Worm (Caenorhabditis elegans) whole organism, young adult: ENCODE results near the gene C28H8.3.

ENCODE experiments used
- B0336.3 ChIP-seq: fragments of 200-800 bp; sonication (Bioruptor generic); IDR thresholded peaks from 2 replicates; pipeline ENCODE4 v1.3.6; 2022; ENCODE audit warnings: missing genetic modification characterization, missing compliant biosample characterization
- F33H1.4 ChIP-seq: fragments of 200-800 bp; sonication (Bioruptor generic); IDR thresholded peaks from 2 replicates; pipeline ENCODE4 v1.3.6; 2022; ENCODE audit warnings: missing genetic modification reagents, missing genetic modification characterization, missing compliant biosample characterization
- F39B2.1 ChIP-seq: fragments of 200-800 bp; sonication (Bioruptor generic); IDR thresholded peaks from 2 replicates; pipeline ENCODE4 v1.3.6; 2022; ENCODE audit warnings: missing genetic modification reagents, missing genetic modification characterization, missing compliant biosample characterization
- F49E8.2 ChIP-seq: sonication (generic microtip); optimal IDR thresholded peaks from 3 replicates; lab custom pipeline; 2017; ENCODE audit warnings: missing genetic modification characterization, mild to moderate bottlenecking, missing compliant biosample characterization, antibody characterized with exemption, moderate library complexity; ENCODE audit not compliant: insufficient read depth
- K12H6.12 ChIP-seq: fragments of 200-800 bp; sonication (Bioruptor generic); optimal IDR thresholded peaks from 2 replicates; lab custom pipeline; 2018; ENCODE audit warnings: mild to moderate bottlenecking, missing genetic modification characterization, missing compliant biosample characterization
- ama-1 ChIP-seq, 3 experiments: fragments of 150-350 bp in 1 of 3; sonication (generic microtip) in 2 of 3; optimal IDR thresholded peaks; 2 replicates each; lab custom pipeline; 2014 to 2018; ENCODE audit warnings: missing biosample characterization in 2 of 3, missing genetic modification characterization in 2 of 3, missing genetic modification reagents in 2 of 3
- attf-3 ChIP-seq: fragments of 200-800 bp; sonication (Bioruptor generic); conservative IDR thresholded peaks from 2 replicates; pipeline ENCODE4 v1.3.6; 2022; ENCODE audit warnings: missing genetic modification reagents, missing genetic modification characterization, missing compliant biosample characterization
- bed-1 ChIP-seq: fragments of 200-800 bp; sonication (Bioruptor generic); IDR thresholded peaks from 2 replicates; pipeline ENCODE4 v1.3.6; 2022; ENCODE audit warnings: missing genetic modification reagents, missing genetic modification characterization, missing compliant biosample characterization
- cebp-1 ChIP-seq, 2 experiments: fragments of 200-800 bp in 1 of 2; sonication (Bioruptor generic) in 1 of 2; sonication (generic microtip) in 1 of 2; IDR thresholded peaks in 1 of 2; optimal IDR thresholded peaks in 1 of 2; 2 replicates each; pipeline versions ENCODE4 v1.3.6 to Lab custom; 2017 to 2022; ENCODE audit warnings: missing compliant biosample characterization in 2 of 2, missing genetic modification characterization in 2 of 2, mild to moderate bottlenecking in 1 of 2, missing genetic modification reagents in 1 of 2, moderate library complexity in 1 of 2
- ceh-40 ChIP-seq: fragments of 200-800 bp; sonication (Bioruptor generic); IDR thresholded peaks from 2 replicates; pipeline ENCODE4 v1.3.6; 2022; ENCODE audit warnings: missing genetic modification characterization, missing compliant biosample characterization
- chd-7 ChIP-seq: sonication (generic microtip); optimal IDR thresholded peaks from 2 replicates; lab custom pipeline; 2016; ENCODE audit warnings: mild to moderate bottlenecking, missing genetic modification characterization, moderate library complexity, missing compliant biosample characterization
- dpff-1 ChIP-seq: sonication (generic microtip); optimal IDR thresholded peaks from 2 replicates; lab custom pipeline; 2017; ENCODE audit warnings: mild to moderate bottlenecking, missing genetic modification characterization, missing compliant biosample characterization
- egl-44 ChIP-seq: fragments of 200-800 bp; sonication (Bioruptor generic); IDR thresholded peaks from 2 replicates; pipeline ENCODE4 v1.3.6; 2022; ENCODE audit warnings: missing genetic modification reagents, missing genetic modification characterization, missing compliant biosample characterization
- ets-4 ChIP-seq: fragments of 200-800 bp; sonication (Bioruptor generic); optimal IDR thresholded peaks from 2 replicates; lab custom pipeline; 2018; ENCODE audit warnings: mild to moderate bottlenecking, missing genetic modification characterization, missing compliant biosample characterization
- hmg-1.2 ChIP-seq: fragments of 200-800 bp; sonication (Bioruptor generic); IDR thresholded peaks from 2 replicates; pipeline ENCODE4 v1.3.6; 2022; ENCODE audit warnings: missing genetic modification reagents, missing genetic modification characterization, missing compliant biosample characterization
- hrde-1 ChIP-seq: sonication (generic microtip); optimal IDR thresholded peaks from 2 replicates; lab custom pipeline; 2016; ENCODE audit warnings: missing genetic modification characterization, mild to moderate bottlenecking, missing compliant biosample characterization, moderate library complexity, missing genotype, missing genetic modification reagents, borderline replicate concordance
- hsf-1 ChIP-seq: fragments of 200-800 bp; sonication (Bioruptor generic); IDR thresholded peaks from 2 replicates; pipeline ENCODE4 v1.3.6; 2022; ENCODE audit warnings: missing genetic modification reagents, missing genetic modification characterization, missing compliant biosample characterization
- let-607 ChIP-seq, 2 experiments: fragments of 200-800 bp in 1 of 2; sonication (Bioruptor generic) in 1 of 2; sonication (generic microtip) in 1 of 2; optimal IDR thresholded peaks; 2 replicates each; lab custom pipeline; 2016 to 2018; ENCODE audit warnings: mild to moderate bottlenecking in 2 of 2, missing compliant biosample characterization in 2 of 2, missing genetic modification characterization in 2 of 2, moderate library complexity in 2 of 2, missing genotype in 1 of 2
- lin-35 ChIP-seq, 3 experiments: fragments of 150-350 bp in 2 of 3; sonication (generic microtip) in 1 of 3; optimal IDR thresholded peaks; 2 replicates each; lab custom pipeline; 2014 to 2018; ENCODE audit warnings: missing biosample characterization in 3 of 3, missing genetic modification characterization in 3 of 3, missing genetic modification reagents in 3 of 3
- lin-40 ChIP-seq: sonication (generic microtip); optimal IDR thresholded peaks from 2 replicates; lab custom pipeline; 2016; ENCODE audit warnings: missing genetic modification characterization, mild to moderate bottlenecking, missing compliant biosample characterization, missing genotype, missing genetic modification reagents
- lin-54 ChIP-seq: fragments of 200-800 bp; sonication (Bioruptor generic); optimal IDR thresholded peaks from 2 replicates; lab custom pipeline; 2018; ENCODE audit warnings: mild to moderate bottlenecking, missing genetic modification characterization, missing compliant biosample characterization
- lsl-1 ChIP-seq: fragments of 200-800 bp; sonication (Bioruptor generic); optimal IDR thresholded peaks from 2 replicates; lab custom pipeline; 2018; ENCODE audit warnings: mild to moderate bottlenecking, missing genetic modification characterization, moderate library complexity, missing compliant biosample characterization
- madf-3 ChIP-seq: fragments of 200-800 bp; sonication (Bioruptor generic); IDR thresholded peaks from 2 replicates; pipeline ENCODE4 v1.3.6; 2022; ENCODE audit warnings: missing genetic modification reagents, missing genetic modification characterization, missing compliant biosample characterization
- madf-6 ChIP-seq: fragments of 200-800 bp; sonication (Bioruptor generic); IDR thresholded peaks from 2 replicates; pipeline ENCODE4 v1.3.6; 2022; ENCODE audit warnings: missing genetic modification reagents, missing genetic modification characterization, missing compliant biosample characterization
- mcd-1 ChIP-seq: fragments of 200-800 bp; sonication (Bioruptor generic); IDR thresholded peaks from 2 replicates; pipeline ENCODE4 v1.3.6; 2022; ENCODE audit warnings: missing genetic modification reagents, missing genetic modification characterization, missing compliant biosample characterization
- nfya-1 ChIP-seq: sonication (generic microtip); optimal IDR thresholded peaks from 2 replicates; lab custom pipeline; 2017; ENCODE audit warnings: antibody characterized with exemption, missing compliant biosample characterization, missing genetic modification characterization, borderline replicate concordance; ENCODE audit not compliant: insufficient read depth
- nfyb-1 ChIP-seq: fragments of 200-800 bp; sonication (Bioruptor generic); IDR thresholded peaks from 2 replicates; pipeline ENCODE4 v1.3.6; 2022; ENCODE audit warnings: missing genetic modification reagents, missing genetic modification characterization, missing compliant biosample characterization
- nhr-120 ChIP-seq: fragments of 200-800 bp; sonication (Bioruptor generic); IDR thresholded peaks from 2 replicates; pipeline ENCODE4 v1.3.6; 2022; ENCODE audit warnings: missing genetic modification characterization, missing compliant biosample characterization
- nhr-80 ChIP-seq: sonication (generic microtip); optimal IDR thresholded peaks from 2 replicates; lab custom pipeline; 2016; ENCODE audit warnings: missing genetic modification characterization, missing compliant biosample characterization
- pha-4 ChIP-seq: fragments of 150-350 bp; sonication (generic microtip); optimal IDR thresholded peaks from 2 replicates; lab custom pipeline; 2014; ENCODE audit warnings: missing biosample characterization, missing genetic modification reagents, missing genetic modification characterization
- snpc-1.1 ChIP-seq: sonication (generic microtip); optimal IDR thresholded peaks from 2 replicates; lab custom pipeline; 2017; ENCODE audit warnings: missing genetic modification characterization, mild to moderate bottlenecking, missing compliant biosample characterization, antibody characterized with exemption, moderate library complexity, missing genotype, missing genetic modification reagents; ENCODE audit not compliant: insufficient read depth
- unc-62 ChIP-seq: fragments of 150-350 bp; optimal IDR thresholded peaks from 2 replicates; lab custom pipeline; 2014; ENCODE audit warnings: missing biosample characterization, missing genetic modification reagents, missing genetic modification characterization
- zim-3 ChIP-seq: sonication (generic microtip); optimal IDR thresholded peaks from 2 replicates; lab custom pipeline; 2017; ENCODE audit warnings: mild to moderate bottlenecking, missing genetic modification characterization, moderate library complexity, missing compliant biosample characterization
- ztf-18 ChIP-seq: sonication (generic microtip); optimal IDR thresholded peaks from 2 replicates; lab custom pipeline; 2016; ENCODE audit warnings: missing genotype, mild to moderate bottlenecking, missing genetic modification characterization, missing compliant biosample characterization
- ztf-25 ChIP-seq: fragments of 200-800 bp; sonication (Bioruptor generic); IDR thresholded peaks from 2 replicates; pipeline ENCODE4 v1.3.6; 2022; ENCODE audit warnings: missing genetic modification reagents, missing genetic modification characterization, missing compliant biosample characterization
- ztf-26 ChIP-seq: sonication (generic microtip); optimal IDR thresholded peaks from 2 replicates; lab custom pipeline; 2017; ENCODE audit warnings: missing genetic modification characterization, missing compliant biosample characterization

Gene C28H8.3

DNA sequence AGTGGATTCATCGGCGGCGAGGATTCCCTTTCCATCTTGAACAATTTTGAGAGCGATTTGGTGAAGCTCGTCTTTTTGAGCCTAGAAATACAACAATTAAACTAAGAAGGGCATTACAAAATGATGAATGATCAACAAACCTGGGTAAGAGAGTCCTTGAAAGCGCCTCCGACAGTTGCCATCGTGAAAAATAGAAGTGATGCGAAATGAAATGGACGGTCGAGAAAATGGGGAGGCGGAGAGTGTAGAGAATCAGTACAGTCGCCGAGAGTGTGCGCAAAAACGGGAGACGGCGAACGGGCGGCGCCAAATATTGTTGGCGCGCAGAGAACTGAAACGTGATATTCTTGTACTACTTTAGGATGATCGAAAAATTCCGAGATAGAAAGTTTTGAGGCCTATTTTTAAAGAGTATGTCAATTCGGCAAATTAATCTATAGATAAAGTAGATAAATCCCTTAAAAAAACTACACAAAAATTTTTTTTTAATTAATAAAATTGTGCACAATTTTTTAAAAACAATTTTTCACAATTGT, 32.3 kb upstream of the C28H8.3 start, which contains the start of gene aldo-2 (continued):
- TF ChIP-seq lsl-1, result peak; percentile 82
- TF ChIP-seq nfyb-1, result 0 out of 2 replicates have a peak, but pooled peaks have one; percentile 64
- TF ChIP-seq F33H1.4 (GFP tag; lab: Robert Waterston, UW), result peak; percentile 84

ce11 chrIII:5876867-5877641, 31.4 kb upstream of the C28H8.3 start:
- peak; percentile 43 for TF ChIP-seq ama-1 (optimal IDR thresholded peaks at IDR 0.05; lab: Kevin White, UChicago)
- TF ChIP-seq ama-1 (GFP tag; optimal IDR thresholded peaks at IDR 0.05; lab: Kevin White, UChicago), result no peak
- no peak for TF ChIP-seq cebp-1 (GFP tag; IDR thresholded peaks at IDR 0.05; lab: Robert Waterston, UW)
- TF ChIP-seq cebp-1 (tag; optimal IDR thresholded peaks at IDR 0.05; lab: Kevin White, UChicago), result peak; percentile 8
- no peak for TF ChIP-seq ceh-40 (GFP tag; lab: Robert Waterston, UW)
- 0 out of 2 replicates have a peak, but pooled peaks have one; percentile 20 for TF ChIP-seq hsf-1
- peak; percentile 4 for TF ChIP-seq lin-54
- TF ChIP-seq hmg-1.2 (GFP tag; lab: Robert Waterston, UW), result 0 out of 2 replicates have a peak, but pooled peaks have one; percentile 7
- TF ChIP-seq let-607 (tag; optimal IDR thresholded peaks at IDR 0.05; lab: Kevin White, UChicago), result peak in 1 of 2 experiments; percentile 27
- TF ChIP-seq ztf-26, result peak; percentile 2
- TF ChIP-seq nhr-80, result peak; percentile 29
- no peak for TF ChIP-seq nhr-120 (GFP tag; lab: Robert Waterston, UW)
- TF ChIP-seq, all 124 proteins: peak for 8

DNA sequence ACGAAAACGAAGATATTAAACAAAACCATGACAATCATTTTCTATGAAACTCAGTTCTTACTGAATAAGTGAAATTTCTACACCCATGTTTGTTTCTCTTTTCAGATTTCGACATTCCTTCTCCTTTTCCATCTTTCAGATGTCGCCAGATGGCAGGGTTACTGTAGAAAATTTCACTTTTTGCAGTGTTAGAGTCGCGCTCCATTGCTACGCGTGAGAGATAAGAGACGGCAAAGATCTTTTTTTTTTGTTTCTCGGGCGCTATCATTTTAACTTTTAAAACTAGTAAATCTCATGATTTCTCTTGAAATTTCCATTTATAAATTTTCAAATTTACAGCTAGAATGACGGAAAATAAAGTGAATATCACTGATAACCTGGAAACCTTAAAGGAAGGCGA, 30.3 kb upstream of the C28H8.3 start, which contains the start of the genes mig-21 and F01F1.2:
Gene mig-21 (minus strand): TSS at position 166 of the 400 bp plus-strand sequence.
Gene F01F1.2 (plus strand): TSS at position 340 of the 400 bp plus-strand sequence.
- TF ChIP-seq hmg-1.2 (GFP tag; lab: Robert Waterston, UW) (peak; percentile 88; the same call in 1 of the 2 replicates), F49E8.2 (tag; lab: Kevin White, UChicago) (no peak), lsl-1 (peak; percentile 25), egl-44 (GFP tag; lab: Robert Waterston, UW) (no peak), cebp-1 (GFP tag; IDR thresholded peaks at IDR 0.05; lab: Robert Waterston, UW) (no peak), cebp-1 (tag; optimal IDR thresholded peaks at IDR 0.05; lab: Kevin White, UChicago) (peak; percentile 29)

ce11 chrIII:5879291-5879968, 29.1 kb upstream of the C28H8.3 start, which contains the start of gene hpo-10:
TSS of gene hpo-10 (plus strand) at chrIII:5879489.
- TF ChIP-seq lin-40 (tag; lab: Kevin White, UChicago), result peak; percentile 3
- no peak for TF ChIP-seq zim-3 (tag; lab: Kevin White, UChicago)
- TF ChIP-seq hsf-1, result 0 out of 2 replicates have a peak, but pooled peaks have one; percentile 38
- TF ChIP-seq mcd-1, result peak; percentile 21; the same call in 1 of the 2 replicates
- TF ChIP-seq lin-35 (GFP tag; optimal IDR thresholded peaks at IDR 0.05; lab: Kevin White, UChicago), result peak in 1 of 3 experiments; percentile 15
- peak; percentile 83 for TF ChIP-seq attf-3
- TF ChIP-seq dpff-1 (tag; lab: Kevin White, UChicago), result peak; percentile 31
- TF ChIP-seq madf-3 (GFP tag; lab: Robert Waterston, UW), result no peak
- TF ChIP-seq madf-6, result peak; percentile 36; the same call in 1 of the 2 replicates
- TF ChIP-seq let-607 (tag; optimal IDR thresholded peaks at IDR 0.05; lab: Kevin White, UChicago), result peak in 1 of 2 experiments; percentile 5
- TF ChIP-seq pha-4 (tag; lab: Kevin White, UChicago), result no peak

ce11 chrIII:5882284-5882683, 26.2 kb upstream of the C28H8.3 start:
- no peak for TF ChIP-seq ztf-18
- no peak for TF ChIP-seq K12H6.12 (tag; lab: Kevin White, UChicago)
- TF ChIP-seq ets-4 (GFP tag; lab: Kevin White, UChicago), result no peak
- TF ChIP-seq hrde-1 (tag; lab: Kevin White, UChicago), result peak; percentile 30
- TF ChIP-seq F39B2.1 (GFP tag; lab: Robert Waterston, UW), result no peak
- no peak for TF ChIP-seq chd-7
- no peak for TF ChIP-seq ztf-25
- no peak for TF ChIP-seq snpc-1.1 (tag; lab: Kevin White, UChicago)
- no peak for TF ChIP-seq nfya-1 (tag; lab: Kevin White, UChicago)
- TF ChIP-seq unc-62 (GFP tag; lab: Kevin White, UChicago), result no peak
- no peak for TF ChIP-seq B0336.3 (GFP tag; lab: Robert Waterston, UW)
- TF ChIP-seq ceh-40 (GFP tag; lab: Robert Waterston, UW), result no peak
- TF ChIP-seq bed-1 (GFP tag; lab: Robert Waterston, UW), result no peak
